Fruit fly (Drosophila melanogaster): Measurements from ENCODE around the gene Ubr1.
A peak's percentile ranks its signal among the peaks of the same experiment; 100 is the strongest.

The Ubr1 gene

dm6 chrX:16968148-16968823 is at the start of gene Ubr1 (continued):
- peak; percentile 34 for TF ChIP-seq CG1792 (GFP tag; optimal IDR thresholded peaks at IDR 0.05)
- TF ChIP-seq hbn (GFP tag; IDR thresholded peaks at IDR 0.05; ENCODE audit: partially characterized antibody): peak; percentile 80
- no peak for TF ChIP-seq Doc2 (GFP tag; IDR thresholded peaks at IDR 0.05)
- TF ChIP-seq CG9609 (GFP tag; optimal IDR thresholded peaks at IDR 0.05): no peak
- no peak for TF ChIP-seq cas (GFP tag; IDR thresholded peaks at IDR 0.05)
- peak; percentile 39 for TF ChIP-seq CG13123 (GFP tag; optimal IDR thresholded peaks at IDR 0.05)
- TF ChIP-seq Ravus (GFP tag; IDR thresholded peaks at IDR 0.05): no peak
- peak; percentile 96 for TF ChIP-seq mld (GFP tag; IDR thresholded peaks at IDR 0.05; ENCODE audit: partially characterized antibody)
- peak; percentile 73 for TF ChIP-seq phol (tag; optimal IDR thresholded peaks at IDR 0.05)
- TF ChIP-seq CG14965 (GFP tag; optimal IDR thresholded peaks at IDR 0.05; ENCODE audit: borderline replicate concordance): no peak
- TF ChIP-seq CG17829 (tag; optimal IDR thresholded peaks at IDR 0.05): peak; percentile 50
- TF ChIP-seq z (GFP tag; IDR thresholded peaks at IDR 0.05): no peak
- TF ChIP-seq lab (GFP tag; optimal IDR thresholded peaks at IDR 0.05): peak; percentile 7
- TF ChIP-seq lola (GFP tag; optimal IDR thresholded peaks at IDR 0.05): peak in 1 of 3 experiments; percentile 86
- no peak for TF ChIP-seq ewg (GFP tag; optimal IDR thresholded peaks at IDR 0.05)
- no peak for TF ChIP-seq dan (GFP tag; IDR thresholded peaks at IDR 0.05)
- TF ChIP-seq ATbp (GFP tag; optimal IDR thresholded peaks at IDR 0.05): no peak
- TF ChIP-seq CG10462 (GFP tag; optimal IDR thresholded peaks at IDR 0.05): no peak
- no peak for TF ChIP-seq Atf6 (GFP tag; IDR thresholded peaks at IDR 0.05)
- no peak for TF ChIP-seq Sry-β (GFP tag; optimal IDR thresholded peaks at IDR 0.05)
- TF ChIP-seq CG17361 (GFP tag; IDR thresholded peaks at IDR 0.05): no peak
- no peak for TF ChIP-seq ap (GFP tag; IDR thresholded peaks at IDR 0.05)
- TF ChIP-seq dpn (GFP tag; optimal IDR thresholded peaks at IDR 0.05): peak; percentile 26 to 36
- peak in 1 of 2 experiments; percentile 44 for TF ChIP-seq eve (GFP tag; optimal IDR thresholded peaks at IDR 0.05)
- peak; percentile 94 for TF ChIP-seq ato (GFP tag; IDR thresholded peaks at IDR 0.05; ENCODE audit: partially characterized antibody)
- TF ChIP-seq CG13775 (GFP tag; optimal IDR thresholded peaks at IDR 0.05): no peak
- no peak for TF ChIP-seq CG4707 (GFP tag; optimal IDR thresholded peaks at IDR 0.05)
- TF ChIP-seq CG30431 (GFP tag; optimal IDR thresholded peaks at IDR 0.05): no peak
- TF ChIP-seq CG10147 (GFP tag; optimal IDR thresholded peaks at IDR 0.05): no peak
- no peak for TF ChIP-seq CG15479 (GFP tag; optimal IDR thresholded peaks at IDR 0.05)
- 0 out of 2 replicates have a peak, but pooled peaks have one; percentile 19 for TF ChIP-seq CG11085 (GFP tag; IDR thresholded peaks at IDR 0.05)
- TF ChIP-seq mirr (GFP tag; optimal IDR thresholded peaks at IDR 0.05): peak; percentile 12
- TF ChIP-seq sd (tag; optimal IDR thresholded peaks at IDR 0.05): no peak
- peak; percentile 73 for TF ChIP-seq HmgZ (tag; optimal IDR thresholded peaks at IDR 0.05)
- TF ChIP-seq peb (GFP tag; IDR thresholded peaks at IDR 0.05): no peak
- no peak for TF ChIP-seq CG1529 (GFP tag; optimal IDR thresholded peaks at IDR 0.05)
- peak; percentile 6 for TF ChIP-seq lbe (GFP tag; optimal IDR thresholded peaks at IDR 0.05)
- no peak for TF ChIP-seq insv (GFP tag; optimal IDR thresholded peaks at IDR 0.05)
- no peak for TF ChIP-seq TFAM (GFP tag; optimal IDR thresholded peaks at IDR 0.05)
- TF ChIP-seq ssp (GFP tag; IDR thresholded peaks at IDR 0.05): peak; percentile 98
- TF ChIP-seq Elba2 (GFP tag; optimal IDR thresholded peaks at IDR 0.05): no peak
- TF ChIP-seq pfk (GFP tag; optimal IDR thresholded peaks at IDR 0.05): no peak
- peak; percentile 21 for TF ChIP-seq CG30403 (GFP tag; optimal IDR thresholded peaks at IDR 0.05)
- no peak for TF ChIP-seq H2.0 (GFP tag; IDR thresholded peaks at IDR 0.05)
- TF ChIP-seq crol (GFP tag; IDR thresholded peaks at IDR 0.05): no peak
- TF ChIP-seq Scr (GFP tag; IDR thresholded peaks at IDR 0.05; ENCODE audit: partially characterized antibody): peak; percentile 88
- TF ChIP-seq tll (GFP tag; optimal IDR thresholded peaks at IDR 0.05): no peak
- TF ChIP-seq unpg (GFP tag; optimal IDR thresholded peaks at IDR 0.05): no peak
- TF ChIP-seq CG9932 (GFP tag; IDR thresholded peaks at IDR 0.05): peak; percentile 47; the same call in 1 of the 2 replicates

Measured in whole organism, embryonic.